Fruit fly (Drosophila melanogaster) whole organism, larva: ENCODE results near the gene LysE.

ENCODE experiments used
- noc ChIP-seq: fragments of 200-800 bp; sonication (Bioruptor generic); optimal IDR thresholded peaks from 3 replicates; lab custom pipeline; 2019; ENCODE audit warnings: missing biosample characterization, mild to moderate bottlenecking, missing genetic modification characterization, moderate library complexity

The LysE gene

DNA sequence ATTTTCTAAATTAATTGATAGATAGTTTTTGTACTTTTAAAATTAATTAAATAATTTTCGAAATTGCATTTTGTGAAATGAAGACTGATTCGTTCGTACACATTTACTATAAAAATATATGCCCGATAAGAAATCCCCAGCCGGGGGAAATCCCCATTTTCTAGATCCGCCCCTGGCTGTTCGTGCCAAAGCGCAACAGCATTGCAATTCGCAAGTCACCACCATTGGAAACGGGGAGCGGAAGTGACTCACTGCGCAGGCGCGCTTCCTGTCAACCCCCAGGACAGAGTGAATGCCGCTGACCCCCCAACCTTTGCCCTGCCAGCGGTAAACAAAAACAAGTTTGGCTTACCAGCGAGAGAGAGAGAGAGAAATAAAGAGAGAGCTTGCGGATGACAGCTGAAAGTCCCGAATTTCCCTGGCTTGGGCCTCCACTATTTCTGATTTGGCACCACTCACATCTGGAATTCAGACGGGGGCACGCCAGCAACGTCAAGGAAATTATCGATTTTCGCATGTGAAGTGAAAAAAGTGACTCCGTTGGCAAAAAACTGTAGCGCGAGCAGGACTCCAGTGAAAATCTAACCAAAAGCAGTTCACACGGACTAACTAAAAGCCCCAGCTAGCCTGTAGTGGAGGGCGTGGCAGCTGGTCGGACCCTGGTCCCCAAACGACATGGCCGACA, 16.6 kb upstream of the LysE start, which contains the start of gene Aplip1:
Aplip1 (plus strand) TSS at position 450 of the 685 bp plus-strand sequence.
- no peak for TF ChIP-seq noc (tag; lab: Kevin White, UChicago)

DNA sequence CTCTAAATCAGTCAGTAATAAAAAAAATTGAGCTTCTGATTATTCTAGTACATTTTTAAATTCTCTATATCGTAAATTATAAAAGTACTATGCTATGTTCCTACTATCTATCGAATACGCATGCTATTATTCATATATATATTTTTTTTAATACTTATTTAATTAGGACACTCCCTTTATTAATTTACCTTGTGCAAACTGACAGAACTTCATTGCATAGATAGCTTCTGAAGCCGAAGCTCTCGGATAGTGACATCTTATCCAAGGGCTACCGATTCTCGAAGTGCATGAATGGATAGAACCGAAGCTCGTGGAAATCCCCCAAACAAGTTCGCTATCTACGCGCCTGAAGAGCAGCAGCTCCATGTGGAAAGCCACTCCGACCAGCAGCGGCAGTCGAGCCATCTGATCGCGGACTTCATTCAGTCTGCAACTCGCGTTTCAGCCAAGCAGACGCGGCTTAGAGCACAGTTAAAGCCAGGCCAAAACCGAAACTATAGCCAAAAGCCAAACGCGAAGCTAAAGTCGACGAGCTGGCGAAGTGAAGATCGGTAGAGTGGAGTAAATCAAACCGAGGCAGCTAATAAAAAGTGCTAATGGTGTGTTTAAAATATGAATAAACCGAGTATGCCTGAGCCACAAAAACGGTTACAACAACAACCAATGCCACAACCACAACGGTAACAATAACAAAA, 12.1 kb upstream of the LysE start, which contains the start of gene mwh:
mwh (plus strand) TSS at position 430 of the 695 bp plus-strand sequence.
- no peak for TF ChIP-seq noc (tag; lab: Kevin White, UChicago)

DNA sequence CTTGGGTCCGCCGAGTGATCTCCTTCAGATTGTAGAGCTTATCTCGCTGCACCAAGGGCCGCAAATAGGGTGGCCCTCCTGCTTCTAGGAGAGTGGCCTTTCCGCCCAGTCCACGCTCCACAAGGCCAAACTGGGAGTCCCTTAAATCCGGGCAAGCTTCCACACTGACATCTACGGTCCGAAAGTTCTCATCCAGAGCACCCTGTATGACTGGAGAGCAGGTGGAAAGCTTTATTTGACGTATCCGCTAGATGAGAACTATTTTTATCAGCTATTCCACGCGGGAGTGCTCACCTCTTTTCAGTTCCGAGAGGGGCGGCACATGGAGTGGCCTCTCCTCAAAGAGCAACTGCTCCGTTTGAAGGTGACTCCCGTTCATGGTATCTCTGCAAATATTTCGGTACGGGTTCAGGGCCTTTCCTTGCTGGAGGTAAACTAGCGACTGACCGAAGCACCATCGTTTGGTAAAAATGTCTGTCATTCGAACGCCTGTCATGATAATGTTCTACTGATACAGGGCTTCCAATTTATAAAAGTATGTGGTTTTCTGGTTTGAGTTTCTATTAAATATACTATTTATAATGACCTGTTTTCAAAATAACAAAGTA, 9.9 kb upstream of the LysE start, which contains the start of gene meep:
meep (minus strand) TSS at position 449 of the 608 bp plus-strand sequence.
- peak; percentile 19 for TF ChIP-seq noc (tag; lab: Kevin White, UChicago)

DNA sequence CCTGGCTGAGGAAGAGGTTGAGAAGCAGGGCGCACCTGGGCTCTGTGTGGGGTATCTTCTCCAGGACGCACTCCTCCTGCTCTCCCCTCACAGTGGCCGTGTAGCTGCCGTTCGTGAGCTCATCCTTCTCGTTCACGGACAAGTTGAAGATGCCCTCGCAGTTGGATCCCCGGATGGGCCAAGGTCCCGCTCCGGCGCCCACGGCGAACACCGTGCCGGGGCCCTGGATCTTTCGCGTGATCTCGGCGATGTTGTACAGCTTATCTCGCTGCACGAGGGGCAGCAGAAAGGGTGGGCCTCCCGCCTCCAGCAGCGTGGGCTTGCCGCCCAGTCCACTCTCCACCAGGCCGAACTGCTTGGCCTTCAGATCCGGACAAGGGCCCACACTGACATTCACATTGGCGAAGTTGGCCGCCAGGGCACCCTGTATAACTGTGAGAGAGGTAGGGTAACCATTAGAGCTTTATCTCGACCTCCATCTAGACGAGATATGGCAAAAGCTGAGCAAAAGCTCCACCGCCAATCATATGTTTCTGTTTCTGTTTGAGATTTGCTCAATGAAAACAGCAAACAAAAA, 8.7 kb upstream of the LysE start:
- no peak for TF ChIP-seq noc (tag; lab: Kevin White, UChicago)

DNA sequence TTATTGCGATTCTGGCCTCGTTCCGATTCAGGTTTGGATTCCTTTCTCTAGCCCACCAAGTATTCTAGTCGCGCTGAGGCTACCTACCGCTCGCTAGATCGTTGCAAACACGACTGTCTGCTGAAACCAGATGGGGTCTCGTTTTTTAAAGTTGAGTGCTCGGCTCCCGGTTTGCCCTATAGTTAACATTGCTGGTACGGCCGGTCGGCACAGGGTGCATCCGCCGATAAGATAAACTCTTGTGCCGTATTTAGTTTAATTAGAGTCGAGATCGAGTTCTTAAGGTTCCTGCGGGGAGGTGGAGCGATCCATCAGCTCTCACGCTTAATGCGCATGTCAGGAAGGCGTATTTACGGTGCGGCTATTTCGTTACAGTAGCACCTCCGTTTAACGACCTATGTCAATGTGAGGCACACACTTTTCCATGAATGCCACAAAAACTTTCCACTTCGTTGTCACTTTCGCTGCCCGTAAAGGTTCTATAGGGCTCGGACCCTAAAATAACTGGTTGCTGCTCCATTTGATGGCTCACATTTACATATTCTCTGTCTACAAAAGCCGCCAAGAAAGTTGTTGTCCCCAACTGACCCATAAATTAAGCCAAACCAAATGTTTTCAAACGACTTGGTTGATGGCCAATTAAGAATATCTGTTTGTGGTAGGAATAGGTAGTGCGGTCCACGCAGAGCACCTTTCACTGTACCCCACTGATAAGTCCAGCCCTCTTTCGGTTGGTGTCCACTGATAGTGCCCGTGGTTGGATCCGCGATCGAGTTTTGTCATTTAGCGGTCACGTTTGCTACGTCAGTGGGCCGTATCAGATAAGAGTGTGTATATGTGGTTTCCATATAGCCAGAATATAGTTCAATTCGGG, 7.7 kb upstream of the LysE start, which contains the start of gene CG9119:
CG9119 (minus strand) TSS at position 122 of the 874 bp plus-strand sequence.
- TF ChIP-seq noc (tag; lab: Kevin White, UChicago), result peak; percentile 96

DNA sequence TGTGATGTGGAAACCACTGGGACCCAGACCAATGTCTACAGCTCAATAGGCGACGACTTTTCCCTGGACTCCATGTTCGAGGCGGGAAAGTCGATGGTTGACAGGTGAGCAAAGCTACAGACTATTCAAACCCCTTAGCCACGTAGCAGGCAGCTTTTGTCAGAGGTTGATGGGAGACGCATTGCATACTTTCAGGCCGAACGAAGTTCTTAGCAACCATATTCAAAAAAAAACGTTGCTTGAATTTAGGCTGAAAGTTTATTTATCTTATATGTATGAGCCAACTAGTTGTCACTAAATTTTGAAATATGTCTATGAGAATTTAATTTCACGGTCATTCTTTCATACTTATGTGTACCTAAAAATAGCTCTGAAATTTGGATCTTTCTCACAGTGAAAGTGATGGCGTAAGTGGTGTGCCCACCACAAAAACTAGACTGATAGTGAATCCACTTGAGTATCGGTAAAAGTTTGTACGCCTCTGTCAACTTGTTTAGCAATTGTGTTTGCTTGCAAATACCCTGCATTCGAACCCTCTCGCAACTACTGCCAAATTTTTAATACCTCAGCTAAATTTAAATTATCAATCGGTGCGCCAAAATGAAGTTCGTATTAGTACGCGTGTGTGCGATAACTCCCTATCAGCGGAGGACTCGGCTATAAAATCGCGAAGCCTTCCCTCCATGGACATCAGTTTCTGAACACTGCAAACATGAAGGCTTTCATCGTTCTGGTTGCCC, 5.8 kb upstream of the LysE start, which contains the start of gene LysB:
LysB (plus strand) TSS at position 690 of the 740 bp plus-strand sequence.
- no peak for TF ChIP-seq noc (tag; lab: Kevin White, UChicago)

DNA sequence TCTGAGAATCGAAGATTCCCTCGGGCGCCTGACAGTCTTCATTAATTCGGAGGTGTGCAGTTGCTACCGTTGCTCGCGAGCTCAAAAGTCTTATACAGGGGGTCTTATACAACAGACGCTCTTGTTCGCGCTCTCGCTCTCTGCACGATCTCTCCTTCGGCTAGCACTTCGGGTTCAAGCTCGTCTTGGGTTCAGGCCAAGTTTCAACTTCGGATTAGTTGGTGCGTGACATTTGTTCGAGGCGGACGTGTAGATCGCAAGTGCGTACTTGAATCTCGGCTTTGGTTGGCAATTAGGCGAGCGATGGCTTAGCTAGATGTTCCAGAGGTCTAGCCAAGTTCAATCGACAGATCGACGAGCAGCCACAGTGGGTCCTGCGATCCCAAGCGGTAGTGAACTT, 4.4 kb upstream of the LysE start:
- TF ChIP-seq noc (tag; lab: Kevin White, UChicago), result no peak

DNA sequence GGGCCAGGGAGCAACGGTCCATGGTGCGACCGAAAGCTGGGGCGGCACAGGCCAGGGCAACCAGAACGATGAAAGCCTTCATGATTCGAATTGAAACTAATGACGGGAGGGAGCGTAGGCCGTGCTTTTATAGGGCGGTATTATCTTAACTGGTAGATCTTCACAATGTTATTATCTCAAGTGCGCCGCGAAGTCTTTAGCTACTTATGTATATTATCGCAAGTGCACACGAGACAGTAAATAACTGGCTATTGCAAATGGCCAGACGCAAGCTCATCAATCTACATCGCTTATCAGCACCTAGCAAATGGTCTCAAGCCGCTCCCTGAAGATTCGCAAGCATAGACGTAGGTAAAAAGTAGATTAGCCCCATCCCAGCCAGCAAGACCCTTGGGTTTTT, 1.5 kb upstream of the LysE start, which contains the start of gene LysD:
LysD (minus strand) TSS at position 101 of the 400 bp plus-strand sequence.
- no peak for TF ChIP-seq noc (tag; lab: Kevin White, UChicago)

DNA sequence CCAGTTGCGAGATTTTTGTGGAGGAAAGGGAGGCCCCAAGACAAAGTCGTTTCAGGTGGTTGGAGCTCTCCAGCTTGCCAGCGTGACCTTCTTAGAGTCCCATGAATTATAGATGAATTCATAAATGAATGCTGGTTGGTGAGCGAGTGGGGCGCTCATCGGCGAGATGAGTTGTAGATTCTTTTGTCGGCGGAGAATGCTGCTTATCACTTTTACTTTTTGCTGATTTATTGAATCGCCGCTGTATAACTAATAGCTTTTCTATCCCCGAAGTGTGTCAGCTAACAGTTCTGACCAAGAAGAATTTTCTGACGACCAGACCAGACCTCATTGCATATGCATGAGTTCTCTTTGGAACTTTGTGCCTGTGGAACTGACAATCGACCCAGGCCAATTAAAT, 514 bp upstream of the LysE start:
- TF ChIP-seq noc (tag; lab: Kevin White, UChicago), result no peak

DNA sequence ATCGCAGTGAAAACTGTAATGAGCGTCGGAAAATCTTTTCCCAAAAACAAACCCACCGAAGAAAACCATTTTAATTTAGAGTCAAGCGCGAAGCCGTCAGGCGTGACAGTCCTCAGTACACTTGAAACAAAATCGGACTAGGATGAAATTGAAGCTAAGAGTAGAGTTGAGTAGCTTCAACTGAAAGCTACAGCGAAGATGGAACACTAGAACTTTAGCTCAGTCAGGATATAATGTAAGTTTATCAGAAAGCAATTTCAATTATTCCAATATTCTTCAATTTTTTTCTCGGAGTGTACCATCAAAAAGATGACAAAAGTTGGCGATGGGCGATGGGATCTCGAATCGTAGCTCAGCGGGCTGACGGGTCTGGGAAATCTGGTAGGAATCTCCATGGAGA, 3.8 kb downstream of the LysE start:
- TF ChIP-seq noc (tag; lab: Kevin White, UChicago), result no peak

DNA sequence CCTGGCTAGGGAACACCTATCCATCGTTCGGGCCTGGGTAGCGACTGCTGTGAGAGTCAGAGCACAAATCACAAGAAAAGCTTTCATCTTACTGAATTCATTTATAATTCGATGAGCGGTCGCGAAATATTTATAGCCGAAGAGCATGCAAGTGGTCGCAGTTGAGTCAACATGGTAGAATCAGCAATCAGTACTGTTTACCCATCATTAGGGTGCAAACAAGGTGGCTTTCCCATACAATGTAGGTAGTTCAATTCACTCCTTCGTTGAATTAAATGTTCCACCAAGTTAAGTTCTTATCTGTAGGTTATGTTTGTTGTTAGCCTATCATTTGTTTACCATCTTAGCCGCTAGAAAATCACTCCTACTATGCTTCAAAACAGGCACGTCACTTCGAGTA, 6.0 kb downstream of the LysE start, which contains the start of gene LysP:
LysP (minus strand) TSS at position 101 of the 400 bp plus-strand sequence.
- no peak for TF ChIP-seq noc (tag; lab: Kevin White, UChicago)

DNA sequence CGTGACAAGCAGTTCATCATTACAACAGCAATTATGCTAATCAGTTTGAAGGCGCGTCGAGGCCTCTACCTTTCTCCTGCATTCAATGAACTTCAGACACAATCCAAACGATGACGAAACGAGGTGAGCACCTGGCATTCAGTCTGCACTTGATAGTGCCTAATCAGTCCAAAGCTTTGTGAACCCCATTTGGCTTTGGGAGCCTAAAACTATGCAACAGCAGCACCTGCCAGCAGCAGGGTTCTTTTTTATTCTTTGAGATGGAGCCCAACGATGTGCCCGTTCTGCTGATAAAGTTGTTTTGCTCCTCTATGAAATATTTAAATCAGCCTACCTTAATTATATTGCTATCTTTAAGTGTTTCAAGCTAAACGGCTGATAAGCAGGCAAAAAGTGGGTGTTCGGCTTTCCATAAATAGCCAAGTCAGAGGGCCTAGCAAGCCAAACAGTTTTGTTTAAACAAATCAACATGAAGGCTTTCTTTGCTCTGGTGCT, 14.7 kb downstream of the LysE start, which contains the start of gene LysS:
LysS (plus strand) TSS at position 445 of the 495 bp plus-strand sequence.
- no peak for TF ChIP-seq noc (tag; lab: Kevin White, UChicago)

DNA sequence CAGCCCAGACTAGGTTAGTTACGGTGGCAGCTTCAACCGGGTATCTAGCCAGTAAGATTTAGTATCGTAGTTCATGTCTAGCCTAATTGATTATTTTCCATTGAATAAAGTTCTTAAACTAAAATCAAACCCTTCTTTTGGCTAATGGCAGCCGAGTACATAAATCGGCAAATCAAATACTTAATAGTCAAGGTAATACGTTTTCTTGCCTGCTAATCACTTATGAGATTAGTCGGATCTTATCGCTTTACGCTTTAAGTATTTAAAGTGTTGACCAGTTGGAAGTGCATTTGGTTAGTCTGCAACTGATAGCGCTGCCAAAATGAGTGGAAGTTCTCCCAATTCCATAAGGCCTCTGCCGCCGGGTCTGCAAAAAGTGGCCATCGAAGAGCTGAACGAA, 20.0 kb downstream of the LysE start, which contains the start of gene CG33965:
CG33965 (plus strand) TSS at position 301 of the 400 bp plus-strand sequence.
- TF ChIP-seq noc (tag; lab: Kevin White, UChicago), result no peak
